Worm (Caenorhabditis elegans): Measurements from ENCODE around the gene F53C3.11.

The F53C3.11 gene

ce11 chrII:3897758-3898494 lies 8.6 kb downstream of the F53C3.11 start, which contains the start of gene F53C3.6 (continued):
- TF ChIP-seq hlh-4 (tag; optimal IDR thresholded peaks at IDR 0.05) (no peak), pag-3 (tag; optimal IDR thresholded peaks at IDR 0.05; ENCODE audit: borderline replicate concordance, insufficient read depth) (no peak), elt-2 (tag; optimal IDR thresholded peaks at IDR 0.05) (peak; percentile 4), nhr-12 (tag; optimal IDR thresholded peaks at IDR 0.05) (no peak), zip-4 (GFP tag; optimal IDR thresholded peaks at IDR 0.05) (peak; percentile 42), unc-130 (tag; optimal IDR thresholded peaks at IDR 0.05) (no peak), hpl-2 (GFP tag; optimal IDR thresholded peaks at IDR 0.05) (no peak), efl-1 (optimal IDR thresholded peaks at IDR 0.05) (peak; percentile 63 to 67), efl-1 (GFP tag; optimal IDR thresholded peaks at IDR 0.05 in 1 of 2) (peak; percentile 42 to 87), lin-13 (GFP tag; optimal IDR thresholded peaks at IDR 0.05) (peak; percentile 51), mdl-1 (tag; optimal IDR thresholded peaks at IDR 0.05) (peak in 1 of 2 experiments; percentile 55), nhr-20 (tag; optimal IDR thresholded peaks at IDR 0.05) (peak; percentile 64), lin-35 (GFP tag; optimal IDR thresholded peaks at IDR 0.05) (peak; percentile 31 to 71), snpc-4 (tag; optimal IDR thresholded peaks at IDR 0.05) (peak; percentile 26), nhr-237 (tag; optimal IDR thresholded peaks at IDR 0.05) (no peak), swsn-7 (tag; optimal IDR thresholded peaks at IDR 0.05) (peak; percentile 69), unc-86 (tag; optimal IDR thresholded peaks at IDR 0.05) (peak; percentile 67), C04F5.9 (tag; optimal IDR thresholded peaks at IDR 0.05) (no peak), fos-1 (tag; optimal IDR thresholded peaks at IDR 0.05) (peak; percentile 51), unc-98 (GFP tag; IDR thresholded peaks at IDR 0.05) (0 out of 2 replicates have a peak, but pooled peaks have one; percentile 16), ztf-4 (tag; optimal IDR thresholded peaks at IDR 0.05) (peak; percentile 60), efl-3 (GFP tag; optimal IDR thresholded peaks at IDR 0.05) (no peak), pqm-1 (tag; optimal IDR thresholded peaks at IDR 0.05) (no peak), ceh-90 (tag; optimal IDR thresholded peaks at IDR 0.05) (no peak), ama-1 (optimal IDR thresholded peaks at IDR 0.05) (no peak), lin-14 (GFP tag; optimal IDR thresholded peaks at IDR 0.05) (peak; percentile 95), fkh-10 (GFP tag; optimal IDR thresholded peaks at IDR 0.05) (no peak), F16B12.6 (tag; optimal IDR thresholded peaks at IDR 0.05) (no peak), dpl-1 (GFP tag; optimal IDR thresholded peaks at IDR 0.05) (peak in 2 of 3 experiments; percentile 30 to 38), aly-2 (tag; optimal IDR thresholded peaks at IDR 0.05) (no peak), fkh-8 (tag; optimal IDR thresholded peaks at IDR 0.05) (peak; percentile 61), pax-3 (tag; optimal IDR thresholded peaks at IDR 0.05) (peak; percentile 11), snu-23 (GFP tag; optimal IDR thresholded peaks at IDR 0.05) (peak; percentile 61), hlh-17 (GFP tag; optimal IDR thresholded peaks at IDR 0.05; ENCODE audit: borderline replicate concordance) (no peak), ceh-8 (GFP tag; optimal IDR thresholded peaks at IDR 0.05) (peak; percentile 77), jun-1 (tag; optimal IDR thresholded peaks at IDR 0.05) (peak; percentile 28), ceh-82 (tag; optimal IDR thresholded peaks at IDR 0.05) (peak in 2 of 3 experiments; percentile 36 to 67), nhr-47 (tag; optimal IDR thresholded peaks at IDR 0.05) (peak; percentile 81), nhr-84 (tag; optimal IDR thresholded peaks at IDR 0.05) (no peak), nhr-77 (tag; optimal IDR thresholded peaks at IDR 0.05) (peak; percentile 51), ceh-63 (GFP tag; optimal IDR thresholded peaks at IDR 0.05) (no peak), C16A3.4 (tag; optimal IDR thresholded peaks at IDR 0.05) (peak; percentile 26), xbp-1 (tag; optimal IDR thresholded peaks at IDR 0.05) (peak; percentile 64), isw-1 (GFP tag; IDR thresholded peaks at IDR 0.05) (peak; percentile 48; the same call in 1 of the 2 replicates), nhr-71 (tag; optimal IDR thresholded peaks at IDR 0.05) (peak; percentile 91), irx-1 (tag; optimal IDR thresholded peaks at IDR 0.05) (peak; percentile 44), tbx-2 (tag; optimal IDR thresholded peaks at IDR 0.05) (peak; percentile 65), lsy-2 (tag; optimal IDR thresholded peaks at IDR 0.05) (peak; percentile 77), mab-9 (GFP tag; IDR thresholded peaks at IDR 0.05) (no peak), nhr-85 (tag) (peak; percentile 89), sup-37 (GFP tag; optimal IDR thresholded peaks at IDR 0.05) (no peak)

Measured in whole organism, L1 larva.